Fruit fly (Drosophila melanogaster): ENCODE measurements around the gene CG5274.
A peak's percentile ranks its signal among the peaks of the same experiment; 100 is the strongest.

Gene CG5274

dm6 chr3L:20402665-20403492, 24.6 kb downstream of the CG5274 start (continued):
- TF ChIP-seq HLH4C (GFP tag; IDR thresholded peaks at IDR 0.05; ENCODE audit: partially characterized antibody) (no peak), CG7372 (GFP tag; IDR thresholded peaks at IDR 0.05) (no peak), CG13775 (GFP tag; optimal IDR thresholded peaks at IDR 0.05) (peak; percentile 45), CG6791 (GFP tag; IDR thresholded peaks at IDR 0.05; ENCODE audit: partially characterized antibody) (0 out of 3 replicates have a peak, but pooled peaks have one; percentile 36), lilli (GFP tag; optimal IDR thresholded peaks at IDR 0.05) (no peak), btn (GFP tag; optimal IDR thresholded peaks at IDR 0.05) (no peak), sim (GFP tag; IDR thresholded peaks at IDR 0.05) (no peak), ERR (GFP tag; optimal IDR thresholded peaks at IDR 0.05) (no peak), tna (GFP tag; IDR thresholded peaks at IDR 0.05; ENCODE audit: partially characterized antibody) (no peak), kay (GFP tag; optimal IDR thresholded peaks at IDR 0.05) (no peak), CG9797 (GFP tag; optimal IDR thresholded peaks at IDR 0.05) (no peak), CG8281 (tag; optimal IDR thresholded peaks at IDR 0.05) (no peak), Sox102F (GFP tag; optimal IDR thresholded peaks at IDR 0.05) (no peak), dati (GFP tag; IDR thresholded peaks at IDR 0.05) (no peak), Hr39 (optimal IDR thresholded peaks at IDR 0.05) (no peak), schlank (tag; optimal IDR thresholded peaks at IDR 0.05) (no peak), CG6272 (GFP tag; IDR thresholded peaks at IDR 0.05) (no peak), CG10147 (GFP tag; optimal IDR thresholded peaks at IDR 0.05) (no peak), sc (optimal IDR thresholded peaks at IDR 0.05) (no peak), sc (GFP tag; optimal IDR thresholded peaks at IDR 0.05) (peak; percentile 50), CTCF (GFP tag; optimal IDR thresholded peaks at IDR 0.05) (no peak), lbe (GFP tag; optimal IDR thresholded peaks at IDR 0.05) (peak; percentile 54), Atf6 (GFP tag; IDR thresholded peaks at IDR 0.05) (no peak), scrt (GFP tag; optimal IDR thresholded peaks at IDR 0.05) (no peak), klu (GFP tag; IDR thresholded peaks at IDR 0.05) (no peak), Elba2 (GFP tag; optimal IDR thresholded peaks at IDR 0.05) (peak; percentile 54), CG12769 (tag; optimal IDR thresholded peaks at IDR 0.05) (no peak), CG11247 (GFP tag; IDR thresholded peaks at IDR 0.05) (no peak), CG14860 (GFP tag; IDR thresholded peaks at IDR 0.05; ENCODE audit: partially characterized antibody) (no peak), PHDP (tag; optimal IDR thresholded peaks at IDR 0.05) (no peak), ci (GFP tag; IDR thresholded peaks at IDR 0.05) (no peak), CG8944 (GFP tag; optimal IDR thresholded peaks at IDR 0.05) (no peak), CG12391 (tag; optimal IDR thresholded peaks at IDR 0.05) (peak; percentile 60), dmrt11E (tag; optimal IDR thresholded peaks at IDR 0.05) (peak; percentile 86), HmgD (GFP tag; optimal IDR thresholded peaks at IDR 0.05) (no peak), crc (GFP tag; optimal IDR thresholded peaks at IDR 0.05) (no peak), ash1 (GFP tag; optimal IDR thresholded peaks at IDR 0.05) (no peak), CG10959 (GFP tag; IDR thresholded peaks at IDR 0.05) (0 out of 2 replicates have a peak, but pooled peaks have one; percentile 66), CG2120 (GFP tag; optimal IDR thresholded peaks at IDR 0.05) (no peak), tll (GFP tag; optimal IDR thresholded peaks at IDR 0.05) (peak in 1 of 2 experiments; percentile 46), lov (optimal IDR thresholded peaks at IDR 0.05) (no peak), lov (GFP tag; IDR thresholded peaks at IDR 0.05) (0 out of 3 replicates have a peak, but pooled peaks have one; percentile 34), CG12299 (tag; optimal IDR thresholded peaks at IDR 0.05) (no peak), CkIIα-i1 (GFP tag; IDR thresholded peaks at IDR 0.05) (no peak), gt (GFP tag; IDR thresholded peaks at IDR 0.05) (no peak), CG1647 (GFP tag; optimal IDR thresholded peaks at IDR 0.05) (no peak), CG10543 (GFP tag; optimal IDR thresholded peaks at IDR 0.05) (no peak), tgo (GFP tag; IDR thresholded peaks at IDR 0.05) (no peak), Adf1 (GFP tag; IDR thresholded peaks at IDR 0.05) (no peak), YL-1 (GFP tag; optimal IDR thresholded peaks at IDR 0.05) (no peak), Rfx (GFP tag; IDR thresholded peaks at IDR 0.05) (no peak), h (optimal IDR thresholded peaks at IDR 0.05) (no peak)

Data from whole organism, embryonic.